Fruit fly (Drosophila melanogaster): ENCODE results near the gene FoxP.

The FoxP gene

DNA sequence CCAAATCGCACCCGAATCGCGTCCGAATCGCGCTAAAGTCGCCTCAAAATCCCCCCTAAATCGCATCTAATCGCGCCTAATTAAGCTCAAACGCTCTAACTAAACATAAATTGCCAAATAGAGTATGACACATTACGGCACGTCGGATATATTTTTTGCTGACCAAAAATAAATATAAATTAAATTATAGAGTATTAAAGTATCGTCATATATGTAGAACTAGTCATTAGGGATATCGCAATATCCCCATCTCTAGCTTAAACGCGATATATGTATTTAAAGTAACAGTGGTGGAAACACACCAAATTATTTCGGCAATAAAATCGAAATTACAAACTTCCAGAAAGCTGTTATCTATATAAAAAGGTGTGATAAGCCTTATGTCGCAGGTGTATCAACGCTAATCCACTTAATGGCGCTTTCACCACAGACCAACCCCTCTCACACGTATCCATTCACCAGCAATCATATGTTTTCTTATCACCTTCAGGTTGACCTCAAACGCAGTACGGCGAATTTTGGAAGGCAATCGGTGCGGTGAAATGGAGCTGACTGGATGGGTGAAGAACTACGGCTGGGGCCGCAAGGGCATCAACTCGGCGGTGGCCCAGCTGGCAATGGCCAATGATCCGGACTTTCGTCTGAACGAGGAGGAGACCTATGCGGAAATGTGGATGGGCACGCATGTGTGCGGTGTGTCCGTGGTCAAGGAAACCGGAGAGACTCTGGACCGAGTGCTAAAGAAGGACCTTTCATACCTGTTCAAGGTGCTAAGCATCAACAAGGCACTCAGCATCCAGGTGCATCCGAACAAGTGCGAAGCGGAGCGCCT is 28.9 kb upstream of the FoxP start, which contains the start of gene Mpi (continued):
- peak; percentile 21 for TF ChIP-seq D (optimal IDR thresholded peaks at IDR 0.05)
- no peak for TF ChIP-seq D (GFP tag; optimal IDR thresholded peaks at IDR 0.05)
- TF ChIP-seq psq (GFP tag; optimal IDR thresholded peaks at IDR 0.05) = no peak
- no peak for TF ChIP-seq croc (GFP tag; conservative IDR thresholded peaks at IDR 0.05)
- TF ChIP-seq CG4730 (GFP tag; IDR thresholded peaks at IDR 0.05) = no peak
- TF ChIP-seq lmd (GFP tag; IDR thresholded peaks at IDR 0.05) = peak; percentile 17; the same call in 1 of the 2 replicates
- TF ChIP-seq BEAF-32 (GFP tag; optimal IDR thresholded peaks at IDR 0.05) = peak; percentile 67
- TF ChIP-seq CG18262 (tag; optimal IDR thresholded peaks at IDR 0.05) = no peak
- peak; percentile 49 for TF ChIP-seq CG13424 (tag; optimal IDR thresholded peaks at IDR 0.05)
- TF ChIP-seq CG3281 (GFP tag; optimal IDR thresholded peaks at IDR 0.05) = peak; percentile 33
- TF ChIP-seq MBD-R2 (GFP tag; IDR thresholded peaks at IDR 0.05) = peak; percentile 73
- peak; percentile 8 for TF ChIP-seq CG9817 (tag; optimal IDR thresholded peaks at IDR 0.05)
- peak; percentile 100 for TF ChIP-seq CG8359 (GFP tag; optimal IDR thresholded peaks at IDR 0.05; ENCODE audit: borderline replicate concordance)
- TF ChIP-seq CrebB (tag; optimal IDR thresholded peaks at IDR 0.05) = peak; percentile 25
- no peak for TF ChIP-seq tll (GFP tag; optimal IDR thresholded peaks at IDR 0.05)
- TF ChIP-seq Stat92E (GFP tag; optimal IDR thresholded peaks at IDR 0.05) = peak in 1 of 3 experiments; percentile 49
- peak; percentile 40 for TF ChIP-seq CoRest (tag; optimal IDR thresholded peaks at IDR 0.05)
- TF ChIP-seq CG5953 (GFP tag; IDR thresholded peaks at IDR 0.05) = no peak
- TF ChIP-seq CG12391 (tag; optimal IDR thresholded peaks at IDR 0.05) = peak; percentile 50
- no peak for TF ChIP-seq Sry-β (GFP tag; optimal IDR thresholded peaks at IDR 0.05)
- no peak for TF ChIP-seq pita (GFP tag; optimal IDR thresholded peaks at IDR 0.05)
- no peak for TF ChIP-seq Atf3 (GFP tag; optimal IDR thresholded peaks at IDR 0.05)
- peak; percentile 78 for TF ChIP-seq zen (tag; optimal IDR thresholded peaks at IDR 0.05)
- TF ChIP-seq CG9797 (GFP tag; optimal IDR thresholded peaks at IDR 0.05) = peak; percentile 6
- no peak for TF ChIP-seq CG15601 (tag; optimal IDR thresholded peaks at IDR 0.05)
- peak; percentile 12 for TF ChIP-seq wek (GFP tag; optimal IDR thresholded peaks at IDR 0.05)
- TF ChIP-seq ara (GFP tag; IDR thresholded peaks at IDR 0.05) = no peak
- TF ChIP-seq BtbVII (GFP tag; optimal IDR thresholded peaks at IDR 0.05) = no peak
- peak; percentile 18 for TF ChIP-seq Dp (GFP tag; optimal IDR thresholded peaks at IDR 0.05)
- TF ChIP-seq Six4 (GFP tag; optimal IDR thresholded peaks at IDR 0.05) = no peak
- peak; percentile 49 for TF ChIP-seq dmrt11E (tag; optimal IDR thresholded peaks at IDR 0.05)
- TF ChIP-seq CG10147 (GFP tag; optimal IDR thresholded peaks at IDR 0.05) = no peak
- TF ChIP-seq Rfx (GFP tag; IDR thresholded peaks at IDR 0.05) = peak; percentile 43
- TF ChIP-seq CTCF (GFP tag; optimal IDR thresholded peaks at IDR 0.05) = no peak
- TF ChIP-seq CG11696 (GFP tag; IDR thresholded peaks at IDR 0.05) = no peak
- TF ChIP-seq CG9932 (GFP tag; IDR thresholded peaks at IDR 0.05) = peak; percentile 36
- peak; percentile 7 for TF ChIP-seq ind (GFP tag; optimal IDR thresholded peaks at IDR 0.05)
- TF ChIP-seq Mrtf (GFP tag; IDR thresholded peaks at IDR 0.05) = no peak
- TF ChIP-seq danr (GFP tag; IDR thresholded peaks at IDR 0.05) = no peak
- TF ChIP-seq CG30020 (tag; optimal IDR thresholded peaks at IDR 0.05) = peak; percentile 70
- TF ChIP-seq ERR (GFP tag; optimal IDR thresholded peaks at IDR 0.05) = peak; percentile 97
- TF ChIP-seq CkIIα-i1 (GFP tag; IDR thresholded peaks at IDR 0.05) = no peak
- no peak for TF ChIP-seq Deaf1 (tag; optimal IDR thresholded peaks at IDR 0.05)
- TF ChIP-seq gro (GFP tag; optimal IDR thresholded peaks at IDR 0.05) = no peak
- 0 out of 3 replicates have a peak, but pooled peaks have one; percentile 30 for TF ChIP-seq CG34422 (GFP tag; IDR thresholded peaks at IDR 0.05)
- TF ChIP-seq CG10979 (tag; optimal IDR thresholded peaks at IDR 0.05) = peak; percentile 44
- TF ChIP-seq CG7745 (tag; optimal IDR thresholded peaks at IDR 0.05) = peak; percentile 1
- TF ChIP-seq CG14014 (GFP tag; IDR thresholded peaks at IDR 0.05) = 0 out of 2 replicates have a peak, but pooled peaks have one; percentile 22
- no peak for TF ChIP-seq vnd (GFP tag; IDR thresholded peaks at IDR 0.05; ENCODE audit: partially characterized antibody)
